Fruit fly (Drosophila melanogaster): ENCODE data around the gene cad.

Gene cad

DNA sequence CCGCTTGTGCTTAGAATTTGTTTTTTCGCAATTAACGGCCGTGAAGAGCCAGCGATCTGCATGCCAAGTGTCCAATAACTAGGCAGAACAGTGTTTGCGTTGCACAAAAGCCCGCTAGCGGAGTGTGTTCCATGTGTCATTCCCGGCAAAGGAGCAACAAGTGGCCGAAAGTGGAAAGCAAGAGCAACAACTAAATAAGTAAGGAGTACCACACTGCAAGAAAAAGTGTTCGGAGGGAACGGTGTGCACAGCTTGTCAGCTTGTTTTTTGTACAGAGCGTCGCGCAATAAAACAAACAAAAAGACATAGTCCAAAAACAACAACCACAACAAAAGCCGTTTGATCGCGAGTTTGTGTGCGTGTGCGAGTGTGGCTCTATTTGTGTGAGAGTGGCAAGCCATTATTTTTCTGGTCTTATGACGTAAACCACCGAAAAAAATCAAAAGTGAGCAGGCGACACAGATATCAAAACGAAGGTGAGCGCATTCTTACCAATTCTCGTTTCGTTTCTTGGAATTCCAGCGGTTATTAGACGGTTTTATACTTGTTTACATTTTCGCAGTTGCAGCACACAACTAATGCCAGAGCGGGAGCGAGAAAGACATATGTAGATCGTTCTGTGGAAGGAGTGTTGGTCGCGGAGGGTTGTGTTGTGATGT, 12.2 kb upstream of the cad start (continued):
- no peak for TF ChIP-seq dmrt99B (tag; optimal IDR thresholded peaks at IDR 0.05)
- TF ChIP-seq crc (GFP tag; optimal IDR thresholded peaks at IDR 0.05) = no peak
- TF ChIP-seq unpg (GFP tag; optimal IDR thresholded peaks at IDR 0.05) = no peak
- TF ChIP-seq stwl (tag; optimal IDR thresholded peaks at IDR 0.05) = no peak
- TF ChIP-seq CG15514 (GFP tag; optimal IDR thresholded peaks at IDR 0.05) = no peak
- TF ChIP-seq CG12744 (GFP tag; optimal IDR thresholded peaks at IDR 0.05) = no peak
- TF ChIP-seq Med (GFP tag) = peak; percentile 86
- peak; percentile 32 for TF ChIP-seq her (GFP tag; optimal IDR thresholded peaks at IDR 0.05)
- no peak for TF ChIP-seq repo (GFP tag; optimal IDR thresholded peaks at IDR 0.05)
- TF ChIP-seq PHDP (tag; optimal IDR thresholded peaks at IDR 0.05) = peak; percentile 10
- no peak for TF ChIP-seq CG11695 (GFP tag; IDR thresholded peaks at IDR 0.05)
- TF ChIP-seq CG14965 (GFP tag; optimal IDR thresholded peaks at IDR 0.05; ENCODE audit: borderline replicate concordance) = no peak
- no peak for TF ChIP-seq bcd (GFP tag; optimal IDR thresholded peaks at IDR 0.05)
- no peak for TF ChIP-seq knrl (GFP tag; IDR thresholded peaks at IDR 0.05; ENCODE audit: partially characterized antibody)
- TF ChIP-seq CrebB (tag; optimal IDR thresholded peaks at IDR 0.05) = no peak
- no peak for TF ChIP-seq fu2 (GFP tag; optimal IDR thresholded peaks at IDR 0.05)
- no peak for TF ChIP-seq CG4282 (GFP tag; optimal IDR thresholded peaks at IDR 0.05)
- TF ChIP-seq CG10959 (GFP tag; IDR thresholded peaks at IDR 0.05) = no peak
- TF ChIP-seq slou (GFP tag; optimal IDR thresholded peaks at IDR 0.05) = no peak
- no peak for TF ChIP-seq CG7556 (GFP tag; optimal IDR thresholded peaks at IDR 0.05)
- TF ChIP-seq HLH54F (GFP tag; optimal IDR thresholded peaks at IDR 0.05) = no peak
- TF ChIP-seq Tbp (GFP tag; optimal IDR thresholded peaks at IDR 0.05) = no peak
- TF ChIP-seq ranshi (GFP tag; IDR thresholded peaks at IDR 0.05) = no peak
- TF ChIP-seq CG1233 (GFP tag; optimal IDR thresholded peaks at IDR 0.05) = no peak
- TF ChIP-seq CG6854 (GFP tag; optimal IDR thresholded peaks at IDR 0.05) = no peak
- TF ChIP-seq br (optimal IDR thresholded peaks at IDR 0.05) = no peak
- no peak for TF ChIP-seq fru (optimal IDR thresholded peaks at IDR 0.05)
- TF ChIP-seq lilli (GFP tag; optimal IDR thresholded peaks at IDR 0.05) = no peak
- TF ChIP-seq Poxn (GFP tag; IDR thresholded peaks at IDR 0.05) = no peak
- no peak for TF ChIP-seq CkIIα-i1 (GFP tag; IDR thresholded peaks at IDR 0.05)
- TF ChIP-seq sug (tag; optimal IDR thresholded peaks at IDR 0.05) = no peak
- no peak for TF ChIP-seq inv (GFP tag; IDR thresholded peaks at IDR 0.05; ENCODE audit: partially characterized antibody)
- TF ChIP-seq CG7357 (GFP tag; IDR thresholded peaks at IDR 0.05) = no peak
- no peak for TF ChIP-seq Spps (tag; optimal IDR thresholded peaks at IDR 0.05)
- TF ChIP-seq usp (GFP tag; optimal IDR thresholded peaks at IDR 0.05) = no peak
- TF ChIP-seq CG13287 (GFP tag; IDR thresholded peaks at IDR 0.05; ENCODE audit: partially characterized antibody) = no peak
- TF ChIP-seq B-H2 (GFP tag; optimal IDR thresholded peaks at IDR 0.05) = no peak
- TF ChIP-seq CG9215 (GFP tag; IDR thresholded peaks at IDR 0.05) = no peak
- TF ChIP-seq pan (optimal IDR thresholded peaks at IDR 0.05) = no peak
- no peak for TF ChIP-seq pan (GFP tag; optimal IDR thresholded peaks at IDR 0.05 in 1 of 2, IDR thresholded peaks at IDR 0.05 in 1 of 2)
- TF ChIP-seq oc (tag; optimal IDR thresholded peaks at IDR 0.05) = no peak
- TF ChIP-seq sens-2 (GFP tag; IDR thresholded peaks at IDR 0.05) = no peak
- TF ChIP-seq CG10366 (GFP tag; IDR thresholded peaks at IDR 0.05) = 0 out of 2 replicates have a peak, but pooled peaks have one; percentile 10
- TF ChIP-seq CG15696 (tag; optimal IDR thresholded peaks at IDR 0.05) = no peak
- TF ChIP-seq zfh1 (GFP tag; IDR thresholded peaks at IDR 0.05) = 0 out of 3 replicates have a peak, but pooled peaks have one; percentile 9
- TF ChIP-seq CG18262 (tag; optimal IDR thresholded peaks at IDR 0.05) = peak; percentile 1
- TF ChIP-seq esg (GFP tag; conservative IDR thresholded peaks at IDR 0.05) = no peak
- peak; percentile 0 for TF ChIP-seq CG9437 (GFP tag; optimal IDR thresholded peaks at IDR 0.05)
- no peak for TF ChIP-seq onecut (GFP tag; IDR thresholded peaks at IDR 0.05)
- TF ChIP-seq CG11723 (GFP tag; optimal IDR thresholded peaks at IDR 0.05) = no peak
- TF ChIP-seq CG2678 (tag; optimal IDR thresholded peaks at IDR 0.05) = no peak
- no peak for TF ChIP-seq emc (GFP tag; optimal IDR thresholded peaks at IDR 0.05)

Data from whole organism, embryonic.